Worm (Caenorhabditis elegans) whole organism, L1 larva: ENCODE results near the gene srt-73.
A peak's percentile ranks its signal among the peaks of the same experiment; 100 is the strongest.

Experiments
- C04F5.9 ChIP-seq: sonication (generic microtip); optimal IDR thresholded peaks from 2 replicates; lab custom pipeline; 2016; ENCODE audit warnings: missing genetic modification characterization, missing compliant biosample characterization
- F16B12.6 ChIP-seq: fragments of 150-350 bp; optimal IDR thresholded peaks from 2 replicates; lab custom pipeline; 2014; ENCODE audit warnings: missing biosample characterization, missing genetic modification characterization
- blmp-1 ChIP-seq: fragments of 150-350 bp; optimal IDR thresholded peaks from 2 replicates; lab custom pipeline; 2014; ENCODE audit warnings: missing biosample characterization, missing genetic modification characterization
- ceh-82 ChIP-seq, 3 experiments: fragments of 150-350 bp in 1 of 3; sonication (generic microtip) in 2 of 3; optimal IDR thresholded peaks; 2 replicates each; lab custom pipeline; 2014 to 2017; ENCODE audit warnings: missing biosample characterization in 3 of 3, missing genetic modification characterization in 3 of 3
- efl-1 ChIP-seq, 4 experiments: fragments of 150-350 bp; optimal IDR thresholded peaks in 3 of 4; peaks in 1 of 4; 1 replicate in 1 of 4; 2 replicates in 3 of 4; lab custom pipeline; 2014; ENCODE audit warnings: missing biosample characterization in 2 of 4, missing genetic modification characterization in 2 of 4, missing genetic modification reagents in 2 of 4
- elt-3 ChIP-seq, 6 experiments: fragments of 150-350 bp in 1 of 6; sonication (generic microtip); optimal IDR thresholded peaks; 2 replicates each; lab custom pipeline; 2017 to 2018; ENCODE audit warnings: missing biosample characterization in 6 of 6, missing genetic modification characterization in 6 of 6, inconsistent platforms in 1 of 6
- lin-35 ChIP-seq, 2 experiments: fragments of 150-350 bp; optimal IDR thresholded peaks; 2 replicates each; lab custom pipeline; 2014; ENCODE audit warnings: missing biosample characterization in 2 of 2, missing genetic modification characterization in 2 of 2, missing genetic modification reagents in 2 of 2
- lin-39 ChIP-seq: fragments of 150-350 bp; optimal IDR thresholded peaks from 2 replicates; lab custom pipeline; 2014; ENCODE audit warnings: missing biosample characterization, missing genetic modification reagents, missing genetic modification characterization
- nhr-47 ChIP-seq: sonication (generic microtip); optimal IDR thresholded peaks from 2 replicates; lab custom pipeline; 2016; ENCODE audit warnings: mild to moderate bottlenecking, missing genetic modification characterization, moderate library complexity, missing compliant biosample characterization

- peak; percentile 6 for TF ChIP-seq blmp-1 (tag; lab: Kevin White, UChicago)
- TF ChIP-seq F16B12.6, result peak; percentile 39
- TF ChIP-seq lin-39 (tag; lab: Kevin White, UChicago), result no peak
- peak; percentile 1 for TF ChIP-seq C04F5.9
- TF ChIP-seq efl-1 (optimal IDR thresholded peaks at IDR 0.05; lab: Kevin White, UChicago), result peak; percentile 62 to 67
- TF ChIP-seq efl-1 (GFP tag; optimal IDR thresholded peaks at IDR 0.05 in 1 of 2; lab: Kevin White, UChicago), result peak; percentile 38 to 93
- peak; percentile 69 to 74 for TF ChIP-seq lin-35 (GFP tag; optimal IDR thresholded peaks at IDR 0.05; lab: Kevin White, UChicago)
- TF ChIP-seq elt-3 (tag; optimal IDR thresholded peaks at IDR 0.05; lab: Kevin White, UChicago), result peak in 3 of 6 experiments; percentile 22 to 31 (median 31)
- TF ChIP-seq nhr-47 (tag; lab: Kevin White, UChicago), result peak; percentile 82
- peak in 2 of 3 experiments; percentile 71 to 80 for TF ChIP-seq ceh-82 (tag; optimal IDR thresholded peaks at IDR 0.05; lab: Kevin White, UChicago)
These were observed 33.5 kb upstream of the srt-73 start for ce11 chrIV:7845585-7845984.
